Fruit fly (Drosophila melanogaster): ENCODE data around the gene mus201.

The mus201 gene

dm6 chr2L:8398721-8399120, 39.2 kb upstream of the mus201 start, which contains the start of gene CG13386:
CG13386 (plus strand) TSS chr2L:8399021.
- no peak for TF ChIP-seq CG11617 (GFP tag; optimal IDR thresholded peaks at IDR 0.05)
- no peak for TF ChIP-seq cic (GFP tag; optimal IDR thresholded peaks at IDR 0.05)
- no peak for TF ChIP-seq CG5204 (GFP tag; optimal IDR thresholded peaks at IDR 0.05)
- no peak for TF ChIP-seq bab1 (GFP tag; optimal IDR thresholded peaks at IDR 0.05)
- no peak for TF ChIP-seq toe (GFP tag; optimal IDR thresholded peaks at IDR 0.05)
- no peak for TF ChIP-seq kay (GFP tag; ENCODE audit: borderline replicate concordance)

dm6 chr2L:8399863-8400598, 37.9 kb upstream of the mus201 start, which contains the start of gene CG31898:
CG31898 (plus strand) TSS chr2L:8400421.
- TF ChIP-seq cic (GFP tag; optimal IDR thresholded peaks at IDR 0.05), result peak; percentile 79
- TF ChIP-seq tj (GFP tag; optimal IDR thresholded peaks at IDR 0.05), result no peak
- TF ChIP-seq bab1 (GFP tag; optimal IDR thresholded peaks at IDR 0.05), result peak; percentile 26
- no peak for TF ChIP-seq CG1620 (GFP tag; optimal IDR thresholded peaks at IDR 0.05)
- TF ChIP-seq cnc (optimal IDR thresholded peaks at IDR 0.05), result no peak

- TF ChIP-seq CG5204 (GFP tag; optimal IDR thresholded peaks at IDR 0.05) (no peak), Mnt (GFP tag; optimal IDR thresholded peaks at IDR 0.05) (no peak), CG7101 (tag; optimal IDR thresholded peaks at IDR 0.05) (no peak), CG1620 (GFP tag; optimal IDR thresholded peaks at IDR 0.05) (no peak), CG12768 (GFP tag; optimal IDR thresholded peaks at IDR 0.05) (no peak), Clk (GFP tag; optimal IDR thresholded peaks at IDR 0.05) (no peak), kay (GFP tag; ENCODE audit: borderline replicate concordance) (no peak), Crg-1 (GFP tag; optimal IDR thresholded peaks at IDR 0.05) (no peak), toe (GFP tag; optimal IDR thresholded peaks at IDR 0.05) (no peak), bab1 (GFP tag; optimal IDR thresholded peaks at IDR 0.05) (no peak), cic (GFP tag; optimal IDR thresholded peaks at IDR 0.05) (no peak), ovo (GFP tag; optimal IDR thresholded peaks at IDR 0.05) (no peak), cnc (optimal IDR thresholded peaks at IDR 0.05) (no peak), CG7045 (GFP tag; optimal IDR thresholded peaks at IDR 0.05) (no peak), tj (GFP tag; optimal IDR thresholded peaks at IDR 0.05) (no peak), pad (GFP tag; optimal IDR thresholded peaks at IDR 0.05) (no peak), CG14711 (tag; optimal IDR thresholded peaks at IDR 0.05) (no peak), CG33017 (tag; optimal IDR thresholded peaks at IDR 0.05) (no peak)
These were observed 35.1 kb upstream of the mus201 start, which contains the start of gene fy for dm6 chr2L:8402928-8403285. fy (minus strand) TSS chr2L:8403280.

- TF ChIP-seq ovo (GFP tag; optimal IDR thresholded peaks at IDR 0.05) (no peak), CG11617 (GFP tag; optimal IDR thresholded peaks at IDR 0.05) (peak; percentile 50), bab1 (GFP tag; optimal IDR thresholded peaks at IDR 0.05) (peak; percentile 79), CG33017 (tag; optimal IDR thresholded peaks at IDR 0.05) (no peak), CG7045 (GFP tag; optimal IDR thresholded peaks at IDR 0.05) (no peak), kay (GFP tag; ENCODE audit: borderline replicate concordance) (no peak), CG1620 (GFP tag; optimal IDR thresholded peaks at IDR 0.05) (peak; percentile 11), CG5204 (GFP tag; optimal IDR thresholded peaks at IDR 0.05) (no peak), CG14711 (tag; optimal IDR thresholded peaks at IDR 0.05) (no peak), toe (GFP tag; optimal IDR thresholded peaks at IDR 0.05) (no peak), CG7101 (tag; optimal IDR thresholded peaks at IDR 0.05) (peak; percentile 56), Hr96 (GFP tag; optimal IDR thresholded peaks at IDR 0.05) (no peak), cnc (optimal IDR thresholded peaks at IDR 0.05) (no peak), Crg-1 (GFP tag; optimal IDR thresholded peaks at IDR 0.05) (peak; percentile 43), Mnt (GFP tag; optimal IDR thresholded peaks at IDR 0.05) (peak; percentile 80), pad (GFP tag; optimal IDR thresholded peaks at IDR 0.05) (peak; percentile 47), tj (GFP tag; optimal IDR thresholded peaks at IDR 0.05) (peak; percentile 51), cic (GFP tag; optimal IDR thresholded peaks at IDR 0.05) (peak; percentile 80), CG12768 (GFP tag; optimal IDR thresholded peaks at IDR 0.05) (peak; percentile 37), Clk (GFP tag; optimal IDR thresholded peaks at IDR 0.05) (peak; percentile 8)
These were observed 34.4 kb upstream of the mus201 start, which contains the start of gene emb for dm6 chr2L:8403286-8404270. emb (plus strand) TSS chr2L:8403573.

dm6 chr2L:8411530-8411929, 26.4 kb upstream of the mus201 start, which contains the start of gene Naglu:
Naglu (minus strand) TSS chr2L:8411868.
- TF ChIP-seq Clk (GFP tag; optimal IDR thresholded peaks at IDR 0.05), result no peak
- no peak for TF ChIP-seq kay (GFP tag; ENCODE audit: borderline replicate concordance)
- no peak for TF ChIP-seq Mnt (GFP tag; optimal IDR thresholded peaks at IDR 0.05)
- TF ChIP-seq CG11617 (GFP tag; optimal IDR thresholded peaks at IDR 0.05), result peak; percentile 7
- TF ChIP-seq CG1620 (GFP tag; optimal IDR thresholded peaks at IDR 0.05), result no peak
- no peak for TF ChIP-seq Crg-1 (GFP tag; optimal IDR thresholded peaks at IDR 0.05)
- no peak for TF ChIP-seq bab1 (GFP tag; optimal IDR thresholded peaks at IDR 0.05)
- no peak for TF ChIP-seq toe (GFP tag; optimal IDR thresholded peaks at IDR 0.05)
- TF ChIP-seq CG5204 (GFP tag; optimal IDR thresholded peaks at IDR 0.05), result no peak
- peak; percentile 5 for TF ChIP-seq CG33017 (tag; optimal IDR thresholded peaks at IDR 0.05)
- no peak for TF ChIP-seq ovo (GFP tag; optimal IDR thresholded peaks at IDR 0.05)
- TF ChIP-seq CG7101 (tag; optimal IDR thresholded peaks at IDR 0.05), result peak; percentile 24
- no peak for TF ChIP-seq tj (GFP tag; optimal IDR thresholded peaks at IDR 0.05)
- TF ChIP-seq cnc (optimal IDR thresholded peaks at IDR 0.05), result no peak
- TF ChIP-seq CG12768 (GFP tag; optimal IDR thresholded peaks at IDR 0.05), result peak; percentile 17
- TF ChIP-seq cic (GFP tag; optimal IDR thresholded peaks at IDR 0.05), result peak; percentile 27
- TF ChIP-seq CG14711 (tag; optimal IDR thresholded peaks at IDR 0.05), result no peak
- no peak for TF ChIP-seq Hr96 (GFP tag; optimal IDR thresholded peaks at IDR 0.05)
- no peak for TF ChIP-seq CG7045 (GFP tag; optimal IDR thresholded peaks at IDR 0.05)
- TF ChIP-seq pad (GFP tag; optimal IDR thresholded peaks at IDR 0.05), result no peak
